Fruit fly (Drosophila melanogaster) whole organism, prepupa: ENCODE data around the gene CCT4.

Experiments
- CG10631 ChIP-seq: fragments of 200-800 bp; sonication (Bioruptor generic); optimal IDR thresholded peaks from 2 replicates; lab custom pipeline; 2016; ENCODE audit warnings: missing biosample characterization, missing genetic modification characterization
- Hr4 ChIP-seq: fragments of 200-800 bp; sonication (Bioruptor generic); optimal IDR thresholded peaks from 3 replicates; lab custom pipeline; 2016; ENCODE audit warnings: missing biosample characterization, missing genetic modification characterization
- OdsH ChIP-seq: fragments of 200-800 bp; sonication (Bioruptor generic); optimal IDR thresholded peaks from 3 replicates; lab custom pipeline; 2016; ENCODE audit warnings: missing biosample characterization, missing genetic modification characterization

- no peak for TF ChIP-seq Hr4 (GFP tag; lab: Kevin White, UChicago)
- no peak for TF ChIP-seq CG10631 (GFP tag; lab: Kevin White, UChicago)
- TF ChIP-seq OdsH (GFP tag; lab: Kevin White, UChicago) = no peak
Observed at dm6 chr2L:12708576-12708975, 15.8 kb upstream of the CCT4 start.
